Fruit fly (Drosophila melanogaster) whole organism, prepupa: Measurements from ENCODE around the gene CG31952.

Experiments used
- CG10631 ChIP-seq: fragments of 200-800 bp; sonication (Bioruptor generic); optimal IDR thresholded peaks from 2 replicates; lab custom pipeline; 2016; ENCODE audit warnings: missing biosample characterization, missing genetic modification characterization
- CG10669 ChIP-seq: fragments of 200-800 bp; sonication (Bioruptor generic); optimal IDR thresholded peaks from 3 replicates; lab custom pipeline; 2018; ENCODE audit warnings: missing biosample characterization, mild to moderate bottlenecking, missing genetic modification characterization, moderate library complexity
- CG11294 ChIP-seq: fragments of 200-800 bp; sonication (Bioruptor generic); IDR thresholded peaks from 2 replicates; pipeline ENCODE4 v1.3.6; 2022; ENCODE audit warnings: missing biosample characterization, missing genetic modification characterization
- CG11762 ChIP-seq: fragments of 200-800 bp; sonication (Bioruptor generic); optimal IDR thresholded peaks from 3 replicates; lab custom pipeline; 2016; ENCODE audit warnings: missing biosample characterization, missing genetic modification characterization; ENCODE audit not compliant: insufficient read depth
- CG15336 ChIP-seq: fragments of 200-800 bp; sonication (Bioruptor generic); IDR thresholded peaks from 2 replicates; pipeline ENCODE4 v1.3.6; 2022; ENCODE audit warnings: missing biosample characterization, missing genetic modification characterization
- CG3032 ChIP-seq: fragments of 200-800 bp; optimal IDR thresholded peaks from 2 replicates; lab custom pipeline; 2019; ENCODE audit warnings: missing biosample characterization, mild to moderate bottlenecking, missing genetic modification characterization, moderate library complexity
- CG6163 ChIP-seq: fragments of 200-800 bp; sonication (Bioruptor generic); IDR thresholded peaks from 3 replicates; pipeline ENCODE4 v1.3.6; 2022; ENCODE audit warnings: missing biosample characterization, missing genetic modification characterization
- CG6792 ChIP-seq: fragments of 200-800 bp; sonication (Bioruptor generic); optimal IDR thresholded peaks from 3 replicates; lab custom pipeline; 2016; ENCODE audit warnings: missing biosample characterization, missing genetic modification characterization
- CG6808 ChIP-seq: fragments of 200-800 bp; sonication (Bioruptor generic); optimal IDR thresholded peaks from 3 replicates; lab custom pipeline; 2017; ENCODE audit warnings: missing biosample characterization, missing genetic modification characterization, mild to moderate bottlenecking, moderate library complexity, missing genetic modification reagents
- CG6854 ChIP-seq: fragments of 200-800 bp; sonication (Bioruptor generic); optimal IDR thresholded peaks from 2 replicates; lab custom pipeline; 2017; ENCODE audit warnings: missing biosample characterization, mild to moderate bottlenecking, missing genetic modification characterization
- CG8119 ChIP-seq: fragments of 200-800 bp; sonication (Bioruptor generic); IDR thresholded peaks from 3 replicates; pipeline ENCODE4 v1.3.6; 2022; ENCODE audit warnings: missing biosample characterization, missing genetic modification characterization
- CG8632 ChIP-seq: fragments of 200-800 bp; sonication (Bioruptor generic); optimal IDR thresholded peaks from 3 replicates; lab custom pipeline; 2016; ENCODE audit warnings: missing biosample characterization, missing genetic modification characterization
- CG9139 ChIP-seq: fragments of 200-800 bp; sonication (Bioruptor generic); optimal IDR thresholded peaks from 3 replicates; lab custom pipeline; 2017; ENCODE audit warnings: missing biosample characterization, mild to moderate bottlenecking, missing genetic modification characterization
- Eip75B ChIP-seq: fragments of 200-800 bp; sonication (Bioruptor generic); optimal IDR thresholded peaks from 3 replicates; lab custom pipeline; 2016; ENCODE audit warnings: missing biosample characterization, missing genetic modification characterization
- Eip93F ChIP-seq: fragments of 200-800 bp; sonication (Bioruptor generic); optimal IDR thresholded peaks from 2 replicates; lab custom pipeline; 2016; ENCODE audit warnings: missing biosample characterization, mild to moderate bottlenecking, missing genetic modification characterization
- Ets96B ChIP-seq: fragments of 200-800 bp; optimal IDR thresholded peaks from 2 replicates; lab custom pipeline; 2019; ENCODE audit warnings: missing biosample characterization, mild to moderate bottlenecking, missing genetic modification characterization, moderate library complexity
- Gug ChIP-seq: fragments of 200-800 bp; sonication (Bioruptor generic); IDR thresholded peaks from 2 replicates; pipeline ENCODE4 v1.3.6; 2022; ENCODE audit warnings: missing biosample characterization, missing genetic modification characterization
- Hr4 ChIP-seq: fragments of 200-800 bp; sonication (Bioruptor generic); optimal IDR thresholded peaks from 3 replicates; lab custom pipeline; 2016; ENCODE audit warnings: missing biosample characterization, missing genetic modification characterization
- OdsH ChIP-seq: fragments of 200-800 bp; sonication (Bioruptor generic); optimal IDR thresholded peaks from 3 replicates; lab custom pipeline; 2016; ENCODE audit warnings: missing biosample characterization, missing genetic modification characterization
- Smox ChIP-seq: fragments of 200-800 bp; sonication (Bioruptor generic); optimal IDR thresholded peaks from 3 replicates; lab custom pipeline; 2016; ENCODE audit warnings: missing biosample characterization, missing genetic modification characterization
- achi ChIP-seq: fragments of 200-800 bp; sonication (Bioruptor generic); optimal IDR thresholded peaks from 3 replicates; lab custom pipeline; 2016; ENCODE audit warnings: missing biosample characterization, missing genetic modification characterization
- acj6 ChIP-seq: fragments of 200-800 bp; sonication (Bioruptor generic); optimal IDR thresholded peaks from 3 replicates; lab custom pipeline; 2016; ENCODE audit warnings: missing biosample characterization, missing genetic modification characterization
- cyc ChIP-seq: fragments of 200-800 bp; sonication (Bioruptor generic); optimal IDR thresholded peaks from 3 replicates; lab custom pipeline; 2016; ENCODE audit warnings: missing biosample characterization, missing genetic modification characterization
- dsx ChIP-seq: fragments of 200-800 bp; optimal IDR thresholded peaks from 3 replicates; lab custom pipeline; 2019; ENCODE audit warnings: missing biosample characterization, mild to moderate bottlenecking, missing genetic modification characterization, moderate library complexity; ENCODE audit not compliant: poor library complexity, severe bottlenecking
- esn ChIP-seq: fragments of 200-800 bp; sonication (Bioruptor generic); optimal IDR thresholded peaks from 2 replicates; lab custom pipeline; 2016; ENCODE audit warnings: missing biosample characterization, mild to moderate bottlenecking, missing genetic modification characterization, moderate library complexity
- fd59A ChIP-seq: fragments of 200-800 bp; sonication (Bioruptor generic); optimal IDR thresholded peaks from 2 replicates; lab custom pipeline; 2017; ENCODE audit warnings: missing biosample characterization, mild to moderate bottlenecking, missing genetic modification characterization, missing genetic modification reagents
- fkh ChIP-seq: fragments of 200-800 bp; sonication (Bioruptor generic); optimal IDR thresholded peaks from 3 replicates; lab custom pipeline; 2017; ENCODE audit warnings: missing biosample characterization, mild to moderate bottlenecking, missing genetic modification characterization, moderate library complexity
- net ChIP-seq: fragments of 200-800 bp; sonication (Bioruptor generic); optimal IDR thresholded peaks from 3 replicates; lab custom pipeline; 2016; ENCODE audit warnings: missing biosample characterization, missing genetic modification characterization
- pdm3 ChIP-seq: fragments of 200-800 bp; sonication (Bioruptor generic); optimal IDR thresholded peaks from 3 replicates; lab custom pipeline; 2016; ENCODE audit warnings: missing biosample characterization, missing genetic modification characterization
- salr ChIP-seq, 2 experiments: fragments of 200-800 bp; sonication (Bioruptor generic); optimal IDR thresholded peaks; 3 replicates each; lab custom pipeline; 2016 to 2018; ENCODE audit warnings: missing biosample characterization in 2 of 2, missing genetic modification characterization in 2 of 2, mild to moderate bottlenecking in 1 of 2
- spab ChIP-seq: fragments of 200-800 bp; sonication (Bioruptor generic); optimal IDR thresholded peaks from 2 replicates; lab custom pipeline; 2017; ENCODE audit warnings: missing biosample characterization, mild to moderate bottlenecking, missing genetic modification characterization, missing genetic modification reagents
- ss ChIP-seq, 2 experiments: fragments of 200-800 bp; sonication (Bioruptor generic); optimal IDR thresholded peaks; 2 replicates in 1 of 2; 3 replicates in 1 of 2; lab custom pipeline; 2017 to 2018; ENCODE audit warnings: mild to moderate bottlenecking in 2 of 2, missing biosample characterization in 2 of 2, missing genetic modification characterization in 2 of 2, moderate library complexity in 1 of 2
- svp ChIP-seq: fragments of 200-800 bp; sonication (Bioruptor generic); peaks from one replicate; lab custom pipeline; 2016; ENCODE audit warnings: missing biosample characterization, missing genetic modification characterization
- topi ChIP-seq: fragments of 200-800 bp; sonication (Bioruptor generic); optimal IDR thresholded peaks from 3 replicates; lab custom pipeline; 2016; ENCODE audit warnings: missing biosample characterization, missing genetic modification characterization
- vri ChIP-seq: fragments of 200-800 bp; sonication (Bioruptor generic); optimal IDR thresholded peaks from 3 replicates; lab custom pipeline; 2016; ENCODE audit warnings: missing biosample characterization, mild to moderate bottlenecking, missing genetic modification characterization

CG31952 gene

dm6 chr2L:3461760-3462159, 45.3 kb downstream of the CG31952 start, which contains the start of gene CG3246:
CG3246 (minus strand) TSS chr2L:3461952.
- TF ChIP-seq pdm3 (GFP tag; lab: Kevin White, UChicago) (no peak), svp (peak; percentile 94), OdsH (GFP tag; lab: Kevin White, UChicago) (no peak)

dm6 chr2L:3465426-3465825, 48.9 kb downstream of the CG31952 start:
- TF ChIP-seq CG10669 (GFP tag; lab: Kevin White, UChicago) (no peak), topi (GFP tag; lab: Kevin White, UChicago) (no peak), Ets96B (tag; lab: Kevin White, UChicago) (no peak), CG6808 (GFP tag; lab: Kevin White, UChicago) (no peak), CG3032 (tag; lab: Kevin White, UChicago) (no peak), CG10631 (GFP tag; lab: Kevin White, UChicago) (no peak), vri (no peak), CG6854 (GFP tag; lab: Kevin White, UChicago) (no peak), Gug (GFP tag; lab: Robert Waterston, UW) (no peak), CG15336 (no peak), CG9139 (GFP tag; lab: Kevin White, UChicago) (no peak), cyc (GFP tag; lab: Kevin White, UChicago) (no peak), ss (GFP tag; optimal IDR thresholded peaks at IDR 0.05; lab: Kevin White, UChicago) (no peak), CG6163 (GFP tag; lab: Robert Waterston, UW) (no peak), Smox (GFP tag; lab: Kevin White, UChicago) (no peak), net (GFP tag; lab: Kevin White, UChicago) (no peak), salr (GFP tag; optimal IDR thresholded peaks at IDR 0.05; lab: Kevin White, UChicago) (no peak), Hr4 (no peak), Eip93F (GFP tag; lab: Kevin White, UChicago) (no peak)

- no peak for TF ChIP-seq achi (GFP tag; lab: Kevin White, UChicago)
- TF ChIP-seq fkh, result peak; percentile 68
Measured at dm6 chr2L:3465918-3466727, 49.6 kb downstream of the CG31952 start, which contains the start of the genes msl-2 and ND-PDSW. msl-2 (minus strand) TSS chr2L:3466112. ND-PDSW (plus strand) TSS chr2L:3466157.

- TF ChIP-seq acj6 (GFP tag; lab: Kevin White, UChicago) (no peak), fd59A (no peak), CG15336 (no peak), CG6792 (GFP tag; lab: Kevin White, UChicago) (no peak), dsx (GFP tag; lab: Kevin White, UChicago) (no peak), topi (GFP tag; lab: Kevin White, UChicago) (no peak), CG8119 (GFP tag; lab: Robert Waterston, UW) (no peak), esn (GFP tag; lab: Kevin White, UChicago) (no peak), CG11294 (GFP tag; lab: Robert Waterston, UW) (no peak), Eip75B (GFP tag; lab: Kevin White, UChicago) (no peak), spab (GFP tag; lab: Kevin White, UChicago) (no peak), CG10631 (GFP tag; lab: Kevin White, UChicago) (no peak), CG11762 (GFP tag; lab: Kevin White, UChicago) (no peak), CG8632 (GFP tag; lab: Kevin White, UChicago) (no peak), Smox (GFP tag; lab: Kevin White, UChicago) (no peak), pdm3 (GFP tag; lab: Kevin White, UChicago) (no peak)
- TF ChIP-seq, all 60 proteins: peak for 0
Measured at dm6 chr2L:3466846-3467245, 50.4 kb downstream of the CG31952 start.
